Fruit fly (Drosophila melanogaster) whole organism, prepupa: ENCODE measurements around the gene Pde9.
A peak's percentile ranks its signal among the peaks of the same experiment; 100 is the strongest.

Source experiments
- Blimp-1 ChIP-seq: fragments of 200-800 bp; sonication (Bioruptor generic); optimal IDR thresholded peaks from 3 replicates; lab custom pipeline; 2017; ENCODE audit warnings: missing biosample characterization, missing genetic modification characterization, mild to moderate bottlenecking, moderate library complexity, missing genetic modification reagents
- CG11762 ChIP-seq: fragments of 200-800 bp; sonication (Bioruptor generic); optimal IDR thresholded peaks from 3 replicates; lab custom pipeline; 2016; ENCODE audit warnings: missing biosample characterization, missing genetic modification characterization; ENCODE audit not compliant: insufficient read depth
- CG34406 ChIP-seq: fragments of 200-800 bp; sonication (Bioruptor generic); optimal IDR thresholded peaks from 3 replicates; lab custom pipeline; 2016; ENCODE audit warnings: missing biosample characterization, missing genetic modification characterization
- CG7368 ChIP-seq: fragments of 200-800 bp; sonication (Bioruptor generic); optimal IDR thresholded peaks from 3 replicates; lab custom pipeline; 2016; ENCODE audit warnings: missing biosample characterization, missing genetic modification characterization
- CG9139 ChIP-seq: fragments of 200-800 bp; sonication (Bioruptor generic); optimal IDR thresholded peaks from 3 replicates; lab custom pipeline; 2017; ENCODE audit warnings: missing biosample characterization, mild to moderate bottlenecking, missing genetic modification characterization
- Sox15 ChIP-seq: fragments of 200-800 bp; sonication (Bioruptor generic); optimal IDR thresholded peaks from 3 replicates; lab custom pipeline; 2016; ENCODE audit warnings: missing biosample characterization, missing genetic modification characterization
- dac ChIP-seq: fragments of 200-800 bp; sonication (Bioruptor generic); optimal IDR thresholded peaks from 2 replicates; lab custom pipeline; 2017; ENCODE audit warnings: missing biosample characterization, mild to moderate bottlenecking, missing genetic modification characterization
- lz ChIP-seq: fragments of 200-800 bp; sonication (Bioruptor generic); optimal IDR thresholded peaks from 3 replicates; lab custom pipeline; 2016; ENCODE audit warnings: missing biosample characterization, missing genetic modification characterization
- net ChIP-seq: fragments of 200-800 bp; sonication (Bioruptor generic); optimal IDR thresholded peaks from 3 replicates; lab custom pipeline; 2016; ENCODE audit warnings: missing biosample characterization, missing genetic modification characterization

DNA sequence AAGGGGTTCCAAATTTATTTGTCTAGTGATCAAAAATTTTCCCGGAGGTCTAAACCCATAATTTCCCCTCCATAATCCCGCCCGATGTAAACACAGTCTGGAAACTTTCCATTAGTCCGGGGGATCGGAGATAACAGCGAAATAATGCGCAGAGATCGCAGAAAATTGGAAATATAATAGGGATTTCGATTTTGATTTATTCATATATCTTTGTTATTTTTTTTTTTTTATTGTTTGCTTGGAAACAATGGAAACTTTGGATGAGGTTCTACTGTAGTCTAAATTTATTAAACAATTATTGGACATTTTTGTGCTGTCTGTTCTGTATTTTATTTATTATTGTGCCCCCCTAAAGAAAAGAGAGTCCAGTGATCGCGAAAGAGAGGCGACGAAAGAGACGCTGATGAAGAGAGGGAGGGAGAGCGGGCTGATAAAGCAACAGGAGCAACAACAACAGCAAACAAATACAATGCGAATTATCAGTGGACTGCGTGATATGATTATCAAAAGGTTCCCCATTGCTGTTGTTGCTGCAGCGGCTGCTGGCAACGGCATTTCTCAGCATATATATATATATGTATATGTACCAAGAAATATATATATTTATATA lies 1.9 kb downstream of the Pde9 start:
- TF ChIP-seq CG9139 (GFP tag; lab: Kevin White, UChicago) (no peak), net (GFP tag; lab: Kevin White, UChicago) (no peak), CG11762 (GFP tag; lab: Kevin White, UChicago) (no peak), CG7368 (GFP tag; lab: Kevin White, UChicago) (no peak), CG34406 (GFP tag; lab: Kevin White, UChicago) (peak; percentile 5), Sox15 (GFP tag; lab: Kevin White, UChicago) (no peak), Blimp-1 (no peak), dac (GFP tag; lab: Kevin White, UChicago) (no peak), lz (GFP tag; lab: Kevin White, UChicago) (peak; percentile 29)
